Worm (Caenorhabditis elegans): ENCODE measurements around the gene Y51H4A.23.

ce11 chrIV:16696422-16696821 lies 26.3 kb upstream of the Y51H4A.23 start:
- TF ChIP-seq ceh-45 (GFP tag; IDR thresholded peaks at IDR 0.05) (no peak), fkh-10 (GFP tag; optimal IDR thresholded peaks at IDR 0.05) (no peak), pqm-1 (tag; optimal IDR thresholded peaks at IDR 0.05) (no peak), pat-9 (tag; optimal IDR thresholded peaks at IDR 0.05) (no peak), unc-55 (GFP tag; optimal IDR thresholded peaks at IDR 0.05) (no peak), ama-1 (optimal IDR thresholded peaks at IDR 0.05) (no peak), ceh-31 (tag; optimal IDR thresholded peaks at IDR 0.05) (no peak), hlh-13 (GFP tag; optimal IDR thresholded peaks at IDR 0.05) (no peak), odd-2 (tag; optimal IDR thresholded peaks at IDR 0.05) (no peak)

All from whole organism, late embryonic.